Fruit fly (Drosophila melanogaster): ENCODE results near the gene KrT95D.

DNA sequence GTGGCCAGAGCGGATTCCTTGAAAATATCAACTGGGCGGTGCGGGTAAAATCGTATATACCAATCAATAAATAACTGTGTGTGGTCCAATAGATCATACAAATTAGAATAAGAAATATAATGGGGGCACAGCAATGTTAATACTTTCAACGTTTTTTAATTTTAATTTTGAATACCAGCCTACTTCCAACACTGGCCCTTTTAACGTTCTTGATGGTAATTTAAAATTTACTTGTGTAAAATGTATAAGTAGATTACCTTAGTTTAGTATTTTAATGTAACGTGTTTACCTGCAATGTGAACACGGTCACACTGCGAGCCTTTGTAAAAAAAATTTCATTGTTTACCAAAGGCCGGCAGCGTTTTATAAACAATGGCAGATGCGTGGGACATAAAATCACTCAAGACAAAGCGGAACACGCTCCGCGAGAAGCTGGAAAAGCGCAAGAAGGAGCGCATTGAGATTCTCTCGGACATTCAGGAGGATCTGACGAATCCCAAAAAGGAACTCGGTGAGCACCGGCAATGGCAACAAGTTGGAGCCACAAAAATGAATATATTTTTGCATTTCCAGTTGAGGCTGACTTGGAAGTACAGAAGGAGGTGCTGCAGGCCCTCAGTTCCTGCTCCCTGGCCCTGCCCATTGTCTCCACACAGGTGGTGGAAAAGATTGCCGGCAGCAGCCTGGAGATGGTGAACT, at the start of gene KrT95D, which contains the start of gene Mettl3:
- TF ChIP-seq CG8478 (optimal IDR thresholded peaks at IDR 0.05) (no peak), psq (optimal IDR thresholded peaks at IDR 0.05) (no peak), usp (GFP tag; optimal IDR thresholded peaks at IDR 0.05) (no peak), Dll (optimal IDR thresholded peaks at IDR 0.05) (no peak)

All from whole organism.